Worm (Caenorhabditis elegans) whole organism, early embryonic: ENCODE measurements around the gene ddp-1.

ENCODE experiments used
- B0310.2 ChIP-seq: sonication (generic microtip); optimal IDR thresholded peaks from 2 replicates; lab custom pipeline; 2016; ENCODE audit warnings: mild to moderate bottlenecking, missing genetic modification characterization, missing compliant biosample characterization
- F13C5.2 ChIP-seq: sonication (generic microtip); optimal IDR thresholded peaks from 2 replicates; lab custom pipeline; 2017; ENCODE audit warnings: mild to moderate bottlenecking, missing genetic modification characterization, inconsistent platforms, missing compliant biosample characterization
- aly-1 ChIP-seq: sonication (generic microtip); optimal IDR thresholded peaks from 2 replicates; lab custom pipeline; 2016; ENCODE audit warnings: missing genetic modification characterization, missing compliant biosample characterization
- ama-1 ChIP-seq: fragments of 150-350 bp; optimal IDR thresholded peaks from 2 replicates; lab custom pipeline; 2014
- ceh-13 ChIP-seq: fragments of 200-800 bp; sonication (Bioruptor generic); optimal IDR thresholded peaks from 2 replicates; lab custom pipeline; 2018; ENCODE audit warnings: mild to moderate bottlenecking, missing genetic modification characterization, missing compliant biosample characterization
- ceh-36 ChIP-seq: sonication (generic microtip); optimal IDR thresholded peaks from 2 replicates; lab custom pipeline; 2016; ENCODE audit warnings: missing genetic modification characterization, inconsistent platforms, missing compliant biosample characterization
- ets-7 ChIP-seq: sonication (generic microtip); optimal IDR thresholded peaks from 2 replicates; lab custom pipeline; 2016; ENCODE audit warnings: missing genotype, missing genetic modification characterization, missing compliant biosample characterization
- flt-1 ChIP-seq: fragments of 200-800 bp; sonication (Bioruptor generic); IDR thresholded peaks from 2 replicates; pipeline ENCODE4 v1.3.6; 2022; ENCODE audit warnings: missing genetic modification characterization, missing compliant biosample characterization
- hmbx-1 ChIP-seq: sonication (generic microtip); optimal IDR thresholded peaks from 2 replicates; lab custom pipeline; 2016; ENCODE audit warnings: mild to moderate bottlenecking, missing genetic modification characterization, missing compliant biosample characterization
- hmg-4 ChIP-seq: fragments of 200-800 bp; sonication (Bioruptor generic); optimal IDR thresholded peaks from 2 replicates; lab custom pipeline; 2018; ENCODE audit warnings: mild to moderate bottlenecking, missing genetic modification characterization, missing compliant biosample characterization
- hnd-1 ChIP-seq: sonication (generic microtip); optimal IDR thresholded peaks from 2 replicates; lab custom pipeline; 2016; ENCODE audit warnings: missing genetic modification characterization, missing compliant biosample characterization
- pes-1 ChIP-seq: fragments of 200-800 bp; sonication (Bioruptor generic); IDR thresholded peaks from 2 replicates; pipeline ENCODE4 v1.3.6; 2022; ENCODE audit warnings: missing genetic modification reagents, missing genetic modification characterization, missing compliant biosample characterization
- scrt-1 ChIP-seq: fragments of 200-800 bp; sonication (Bioruptor generic); IDR thresholded peaks from 2 replicates; pipeline ENCODE4 v1.3.6; 2022; ENCODE audit warnings: missing genetic modification characterization, missing compliant biosample characterization
- sea-1 ChIP-seq: fragments of 200-800 bp; sonication (Bioruptor generic); conservative IDR thresholded peaks from 2 replicates; pipeline ENCODE4 v1.3.6; 2022; ENCODE audit warnings: missing genetic modification characterization, missing compliant biosample characterization
- tbx-11 ChIP-seq: fragments of 200-800 bp; sonication (Bioruptor generic); IDR thresholded peaks from 2 replicates; pipeline ENCODE4 v1.3.6; 2022; ENCODE audit warnings: missing genetic modification characterization, missing compliant biosample characterization
- tbx-37 ChIP-seq: fragments of 200-800 bp; sonication (Bioruptor generic); conservative IDR thresholded peaks from 2 replicates; pipeline ENCODE4 v1.3.6; 2022; ENCODE audit warnings: missing genetic modification reagents, missing genetic modification characterization, missing compliant biosample characterization
- tra-4 ChIP-seq: sonication (generic microtip); optimal IDR thresholded peaks from 2 replicates; lab custom pipeline; 2017; ENCODE audit warnings: missing genetic modification characterization, missing compliant biosample characterization

ddp-1 gene

DNA sequence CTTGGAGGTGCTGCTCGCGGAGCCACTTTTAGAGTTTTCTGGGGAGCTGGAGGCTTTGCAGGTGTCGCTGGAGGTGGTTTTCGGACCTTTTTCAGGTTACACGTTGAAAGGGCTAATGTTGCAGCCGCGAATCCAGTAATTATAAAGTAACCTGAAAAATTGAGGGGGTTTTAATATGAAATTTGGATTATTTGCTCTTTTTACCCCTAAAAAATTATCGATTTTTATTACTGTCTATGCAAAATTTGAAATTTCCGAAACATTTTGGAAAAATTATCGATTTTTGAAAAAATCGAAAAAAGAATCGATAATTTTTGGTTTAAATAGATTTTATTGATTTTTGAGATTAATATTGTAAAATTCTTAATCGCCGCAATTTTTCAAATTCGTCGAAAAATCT is 33.7 kb downstream of the ddp-1 start:
- TF ChIP-seq tbx-11 (GFP tag; lab: Robert Waterston, UW) (no peak), ama-1 (lab: Kevin White, UChicago) (no peak), ceh-13 (no peak), scrt-1 (no peak), sea-1 (GFP tag; lab: Robert Waterston, UW) (no peak), hnd-1 (no peak), ceh-36 (tag; lab: Kevin White, UChicago) (no peak), tra-4 (tag; lab: Kevin White, UChicago) (no peak), aly-1 (tag; lab: Kevin White, UChicago) (no peak), tbx-37 (GFP tag; lab: Robert Waterston, UW) (no peak), flt-1 (GFP tag; lab: Robert Waterston, UW) (no peak), hmbx-1 (tag; lab: Kevin White, UChicago) (no peak), F13C5.2 (tag; lab: Kevin White, UChicago) (no peak), ets-7 (tag; lab: Kevin White, UChicago) (no peak), hmg-4 (GFP tag; lab: Kevin White, UChicago) (no peak), B0310.2 (tag; lab: Kevin White, UChicago) (no peak), pes-1 (GFP tag; lab: Robert Waterston, UW) (no peak)

DNA sequence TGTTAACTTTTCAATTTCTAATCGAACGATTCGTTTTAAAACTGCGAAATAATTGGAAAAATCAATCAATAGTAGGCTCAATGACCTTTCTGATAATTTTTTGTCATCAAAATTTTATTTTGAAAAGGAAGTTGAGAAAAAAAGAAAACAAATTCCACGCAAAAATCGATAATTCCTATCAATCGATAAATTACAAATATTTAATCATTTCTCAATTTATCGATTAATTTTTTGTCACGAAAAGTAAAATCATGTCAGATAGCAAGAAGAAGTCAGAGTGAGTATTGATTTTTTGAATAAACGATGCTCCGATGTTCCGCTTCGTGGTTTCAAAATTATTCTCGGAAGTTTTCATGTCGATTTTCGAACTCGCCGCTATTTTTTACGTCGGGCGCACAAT is 34.2 kb downstream of the ddp-1 start, which contains the start of the genes B0524.5 and B0524.2:
Gene B0524.5 (minus strand): TSS at position 40 of the 400 bp plus-strand sequence.
Gene B0524.2 (plus strand): TSS at position 207 of the 400 bp plus-strand sequence.
- TF ChIP-seq tbx-37 (GFP tag; lab: Robert Waterston, UW) (no peak), flt-1 (GFP tag; lab: Robert Waterston, UW) (no peak)

DNA sequence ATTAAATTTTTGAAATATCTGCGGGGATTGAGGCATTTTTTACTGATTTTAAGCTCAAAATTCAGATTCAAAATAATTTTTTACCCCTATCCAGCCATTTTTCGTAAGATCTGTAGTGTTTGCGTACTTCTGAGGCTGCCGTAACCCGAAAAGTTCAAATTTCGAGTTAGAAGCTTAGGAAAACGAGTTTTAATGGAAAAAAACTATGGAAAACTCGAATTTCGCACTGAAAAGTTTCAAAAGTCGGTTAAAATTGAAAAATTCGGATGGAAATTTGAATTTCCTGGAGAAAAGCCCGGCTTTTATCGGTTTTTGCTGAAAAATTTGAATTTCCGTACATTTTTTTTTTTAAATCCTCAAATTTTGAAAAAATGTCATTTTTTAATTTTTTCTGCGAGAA is 44.3 kb downstream of the ddp-1 start:
- no peak for TF ChIP-seq sea-1 (GFP tag; lab: Robert Waterston, UW)
- no peak for TF ChIP-seq hmbx-1 (tag; lab: Kevin White, UChicago)
- no peak for TF ChIP-seq ets-7 (tag; lab: Kevin White, UChicago)
- no peak for TF ChIP-seq tbx-11 (GFP tag; lab: Robert Waterston, UW)

DNA sequence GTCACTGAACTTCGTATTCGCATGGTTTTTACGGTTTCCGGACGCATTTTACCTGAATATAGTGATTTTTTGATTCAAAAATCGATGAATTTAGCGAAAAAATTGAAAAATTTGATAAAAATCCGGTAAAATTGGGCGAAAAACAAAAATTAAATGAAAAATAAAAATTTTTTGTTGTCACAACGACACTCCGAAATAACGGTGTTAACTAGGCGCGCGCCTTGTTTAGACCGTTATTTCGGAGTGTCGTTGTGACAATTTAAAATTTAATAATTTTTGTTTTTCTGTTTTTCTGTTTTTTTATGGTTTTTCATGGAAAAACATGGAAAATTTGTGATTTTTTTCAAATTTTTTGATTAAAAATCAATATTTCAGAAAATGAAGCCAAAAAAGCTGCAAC is 45.9 kb downstream of the ddp-1 start, which contains the start of the genes B0524.6 and pqn-41:
Gene B0524.6 (minus strand): TSS at position 52 of the 400 bp plus-strand sequence.
Gene pqn-41 (plus strand): TSS at position 370 of the 400 bp plus-strand sequence.
- no peak for TF ChIP-seq hmbx-1 (tag; lab: Kevin White, UChicago)
- TF ChIP-seq F13C5.2 (tag; lab: Kevin White, UChicago) = no peak
- no peak for TF ChIP-seq hnd-1
- TF ChIP-seq ets-7 (tag; lab: Kevin White, UChicago) = no peak
- TF ChIP-seq tra-4 (tag; lab: Kevin White, UChicago) = no peak
- TF ChIP-seq flt-1 (GFP tag; lab: Robert Waterston, UW) = no peak
- no peak for TF ChIP-seq hmg-4 (GFP tag; lab: Kevin White, UChicago)
- TF ChIP-seq scrt-1 = no peak
- no peak for TF ChIP-seq tbx-37 (GFP tag; lab: Robert Waterston, UW)
- TF ChIP-seq tbx-11 (GFP tag; lab: Robert Waterston, UW) = no peak
